Worm (Caenorhabditis elegans) whole organism, L1 larva: Measurements from ENCODE around the gene gei-14.
A peak's percentile ranks its signal among the peaks of the same experiment; 100 is the strongest.

ENCODE experiments used
- C16A3.4 ChIP-seq: fragments of 150-350 bp; optimal IDR thresholded peaks from 2 replicates; lab custom pipeline; 2014; ENCODE audit warnings: missing biosample characterization, missing genetic modification characterization
- C34B4.2 ChIP-seq: sonication (generic microtip); optimal IDR thresholded peaks from 2 replicates; lab custom pipeline; 2017; ENCODE audit warnings: mild to moderate bottlenecking, missing genetic modification characterization, missing compliant biosample characterization
- F16B12.6 ChIP-seq: fragments of 150-350 bp; optimal IDR thresholded peaks from 2 replicates; lab custom pipeline; 2014; ENCODE audit warnings: missing biosample characterization, missing genetic modification characterization
- Y116A8C.19 ChIP-seq: sonication (generic microtip); optimal IDR thresholded peaks from 2 replicates; lab custom pipeline; 2016; ENCODE audit warnings: missing compliant biosample characterization, missing genetic modification characterization, borderline replicate concordance
- aha-1 ChIP-seq: fragments of 150-350 bp; optimal IDR thresholded peaks from 2 replicates; lab custom pipeline; 2014; ENCODE audit warnings: missing biosample characterization, missing genetic modification characterization
- blmp-1 ChIP-seq: fragments of 150-350 bp; optimal IDR thresholded peaks from 2 replicates; lab custom pipeline; 2014; ENCODE audit warnings: missing biosample characterization, missing genetic modification characterization
- ceh-82 ChIP-seq, 3 experiments: fragments of 150-350 bp in 1 of 3; sonication (generic microtip) in 2 of 3; optimal IDR thresholded peaks; 2 replicates each; lab custom pipeline; 2014 to 2017; ENCODE audit warnings: missing biosample characterization in 3 of 3, missing genetic modification characterization in 3 of 3
- ceh-88 ChIP-seq: fragments of 200-800 bp; sonication (Bioruptor generic); IDR thresholded peaks from 2 replicates; pipeline ENCODE4 v1.3.6; 2022; ENCODE audit warnings: missing genetic modification characterization, missing compliant biosample characterization
- ceh-90 ChIP-seq: sonication (generic microtip); optimal IDR thresholded peaks from 2 replicates; lab custom pipeline; 2016; ENCODE audit warnings: missing genetic modification characterization, missing compliant biosample characterization
- dpl-1 ChIP-seq, 3 experiments: fragments of 150-350 bp in 2 of 3; sonication (generic microtip) in 1 of 3; optimal IDR thresholded peaks; 2 replicates each; lab custom pipeline; 2014 to 2017; ENCODE audit warnings: missing biosample characterization in 3 of 3, missing genetic modification characterization in 3 of 3, missing genetic modification reagents in 3 of 3
- efl-1 ChIP-seq, 4 experiments: fragments of 150-350 bp; optimal IDR thresholded peaks in 3 of 4; peaks in 1 of 4; 1 replicate in 1 of 4; 2 replicates in 3 of 4; lab custom pipeline; 2014; ENCODE audit warnings: missing biosample characterization in 2 of 4, missing genetic modification characterization in 2 of 4, missing genetic modification reagents in 2 of 4
- efl-3 ChIP-seq: fragments of 200-800 bp; sonication (Bioruptor generic); optimal IDR thresholded peaks from 2 replicates; lab custom pipeline; 2018; ENCODE audit warnings: mild to moderate bottlenecking, missing genetic modification characterization, missing compliant biosample characterization
- egl-13 ChIP-seq: sonication (generic microtip); optimal IDR thresholded peaks from 2 replicates; lab custom pipeline; 2016; ENCODE audit warnings: missing genotype, missing genetic modification reagents, missing genetic modification characterization, missing compliant biosample characterization
- elt-2 ChIP-seq: sonication (generic microtip); optimal IDR thresholded peaks from 2 replicates; lab custom pipeline; 2016; ENCODE audit warnings: missing genetic modification characterization, mild to moderate bottlenecking, inconsistent platforms, missing compliant biosample characterization, missing genetic modification reagents
- elt-3 ChIP-seq, 6 experiments: fragments of 150-350 bp in 1 of 6; sonication (generic microtip); optimal IDR thresholded peaks; 2 replicates each; lab custom pipeline; 2017 to 2018; ENCODE audit warnings: missing biosample characterization in 6 of 6, missing genetic modification characterization in 6 of 6, inconsistent platforms in 1 of 6
- ets-5 ChIP-seq: fragments of 200-800 bp; sonication (Bioruptor generic); IDR thresholded peaks from 2 replicates; pipeline ENCODE4 v1.3.6; 2022; ENCODE audit warnings: missing genetic modification characterization, missing compliant biosample characterization
- fos-1 ChIP-seq: fragments of 150-350 bp; optimal IDR thresholded peaks from 2 replicates; lab custom pipeline; 2014; ENCODE audit warnings: missing biosample characterization, missing genetic modification characterization
- grh-1 ChIP-seq: fragments of 200-800 bp; sonication (Bioruptor generic); IDR thresholded peaks from 2 replicates; pipeline ENCODE4 v1.3.6; 2022; ENCODE audit warnings: missing genetic modification reagents, missing genetic modification characterization, missing compliant biosample characterization
- hlh-4 ChIP-seq: sonication (generic microtip); optimal IDR thresholded peaks from 2 replicates; lab custom pipeline; 2016; ENCODE audit warnings: mild to moderate bottlenecking, missing genetic modification characterization, missing compliant biosample characterization
- hpl-2 ChIP-seq: fragments of 150-350 bp; optimal IDR thresholded peaks from 2 replicates; lab custom pipeline; 2014; ENCODE audit warnings: missing biosample characterization, missing genetic modification reagents, missing genetic modification characterization
- irx-1 ChIP-seq: sonication (generic microtip); optimal IDR thresholded peaks from 2 replicates; lab custom pipeline; 2016; ENCODE audit warnings: missing genetic modification characterization, missing compliant biosample characterization
- isw-1 ChIP-seq: fragments of 200-800 bp; sonication (Bioruptor generic); IDR thresholded peaks from 2 replicates; pipeline ENCODE4 v1.3.6; 2022; ENCODE audit warnings: missing genetic modification characterization, missing compliant biosample characterization
- lin-13 ChIP-seq: fragments of 150-350 bp; optimal IDR thresholded peaks from 2 replicates; lab custom pipeline; 2014; ENCODE audit warnings: missing biosample characterization, missing genetic modification reagents, missing genetic modification characterization
- lin-14 ChIP-seq: fragments of 200-800 bp; sonication (Bioruptor generic); optimal IDR thresholded peaks from 2 replicates; lab custom pipeline; 2018; ENCODE audit warnings: mild to moderate bottlenecking, missing genetic modification characterization, moderate library complexity, missing compliant biosample characterization
- lin-15B ChIP-seq: fragments of 150-350 bp; sonication (generic microtip); optimal IDR thresholded peaks from 3 replicates; lab custom pipeline; 2014; ENCODE audit warnings: missing biosample characterization, missing genetic modification characterization
- lin-35 ChIP-seq, 2 experiments: fragments of 150-350 bp; optimal IDR thresholded peaks; 2 replicates each; lab custom pipeline; 2014; ENCODE audit warnings: missing biosample characterization in 2 of 2, missing genetic modification characterization in 2 of 2, missing genetic modification reagents in 2 of 2
- lin-39 ChIP-seq: fragments of 150-350 bp; optimal IDR thresholded peaks from 2 replicates; lab custom pipeline; 2014; ENCODE audit warnings: missing biosample characterization, missing genetic modification reagents, missing genetic modification characterization
- lir-3 ChIP-seq: sonication (generic microtip); optimal IDR thresholded peaks from 2 replicates; lab custom pipeline; 2016; ENCODE audit warnings: mild to moderate bottlenecking, missing genetic modification characterization, moderate library complexity, missing compliant biosample characterization; ENCODE audit not compliant: poor library complexity
- lsy-2 ChIP-seq, 2 experiments: fragments of 150-350 bp; optimal IDR thresholded peaks; 2 replicates each; lab custom pipeline; 2014; ENCODE audit warnings: missing biosample characterization in 2 of 2, missing genetic modification characterization in 2 of 2
- mdl-1 ChIP-seq, 2 experiments: fragments of 150-350 bp; optimal IDR thresholded peaks; 2 replicates each; lab custom pipeline; 2014 to 2017; ENCODE audit warnings: missing biosample characterization in 2 of 2, missing genetic modification characterization in 2 of 2, inconsistent platforms in 1 of 2
- mep-1 ChIP-seq: fragments of 150-350 bp; optimal IDR thresholded peaks from 2 replicates; lab custom pipeline; 2014; ENCODE audit warnings: missing biosample characterization, missing genetic modification characterization
- nhr-20 ChIP-seq: sonication (generic microtip); optimal IDR thresholded peaks from 2 replicates; lab custom pipeline; 2016; ENCODE audit warnings: mild to moderate bottlenecking, missing genetic modification characterization, missing compliant biosample characterization
- nhr-28 ChIP-seq: fragments of 150-350 bp; optimal IDR thresholded peaks from 2 replicates; lab custom pipeline; 2014; ENCODE audit warnings: missing biosample characterization, missing genetic modification characterization
- nhr-71 ChIP-seq: sonication (generic microtip); optimal IDR thresholded peaks from 2 replicates; lab custom pipeline; 2016; ENCODE audit warnings: mild to moderate bottlenecking, missing genetic modification characterization, moderate library complexity, missing compliant biosample characterization
- nhr-76 ChIP-seq: sonication (generic microtip); optimal IDR thresholded peaks from 2 replicates; lab custom pipeline; 2017; ENCODE audit warnings: missing biosample characterization, missing genetic modification characterization
- nhr-84 ChIP-seq: sonication (generic microtip); optimal IDR thresholded peaks from 2 replicates; lab custom pipeline; 2017; ENCODE audit warnings: missing biosample characterization, missing genetic modification characterization
- nhr-85 ChIP-seq: sonication (generic microtip); peaks from one replicate; lab custom pipeline; 2016; ENCODE audit warnings: missing genetic modification characterization, inconsistent platforms, missing compliant biosample characterization
- nhr-90 ChIP-seq: sonication (generic microtip); optimal IDR thresholded peaks from 2 replicates; lab custom pipeline; 2016; ENCODE audit warnings: mild to moderate bottlenecking, missing genetic modification characterization, missing compliant biosample characterization; ENCODE audit not compliant: poor library complexity
- pax-3 ChIP-seq: fragments of 200-800 bp; sonication (Bioruptor generic); optimal IDR thresholded peaks from 2 replicates; lab custom pipeline; 2018; ENCODE audit warnings: mild to moderate bottlenecking, missing genetic modification characterization, moderate library complexity, missing compliant biosample characterization
- pqm-1 ChIP-seq: sonication (generic microtip); optimal IDR thresholded peaks from 3 replicates; lab custom pipeline; 2017; ENCODE audit warnings: missing biosample characterization, missing genetic modification characterization
- snu-23 ChIP-seq: sonication (generic microtip); optimal IDR thresholded peaks from 2 replicates; lab custom pipeline; 2016; ENCODE audit warnings: missing genetic modification characterization, missing compliant biosample characterization
- sptf-1 ChIP-seq: fragments of 150-350 bp; optimal IDR thresholded peaks from 2 replicates; lab custom pipeline; 2014; ENCODE audit warnings: missing biosample characterization, missing genetic modification characterization
- tbx-2 ChIP-seq: sonication (generic microtip); optimal IDR thresholded peaks from 2 replicates; lab custom pipeline; 2016; ENCODE audit warnings: missing genetic modification characterization, missing compliant biosample characterization
- unc-62 ChIP-seq: fragments of 150-350 bp; optimal IDR thresholded peaks from 2 replicates; lab custom pipeline; 2014; ENCODE audit warnings: missing biosample characterization, missing genetic modification reagents, missing genetic modification characterization
- ztf-11 ChIP-seq, 2 experiments: sonication (generic microtip); optimal IDR thresholded peaks; 2 replicates each; lab custom pipeline; 2016 to 2017; ENCODE audit warnings: missing genetic modification characterization in 2 of 2, missing biosample characterization in 1 of 2, missing compliant biosample characterization in 1 of 2
- ztf-4 ChIP-seq: fragments of 150-350 bp; optimal IDR thresholded peaks from 2 replicates; lab custom pipeline; 2014; ENCODE audit warnings: missing biosample characterization, missing genetic modification characterization

gei-14 gene

DNA sequence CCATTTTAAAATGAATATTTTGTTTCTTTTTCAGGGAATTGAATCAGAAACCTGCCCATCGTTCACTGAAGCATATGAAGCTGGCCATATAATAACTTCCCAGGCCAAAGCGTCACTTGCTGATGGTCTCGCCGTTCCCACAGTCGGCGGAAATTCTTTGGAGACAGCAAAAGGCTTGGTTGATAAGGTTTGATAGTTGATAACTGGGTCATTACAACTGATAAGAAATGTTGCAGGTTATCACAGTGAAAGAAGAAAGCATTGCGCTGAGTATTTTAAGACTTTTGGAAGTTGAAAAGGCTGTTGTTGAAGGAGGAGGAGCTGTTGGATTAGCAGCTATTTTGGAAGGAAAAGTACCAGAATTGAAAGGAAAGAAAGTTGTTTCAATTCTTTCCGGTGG is 9.5 kb downstream of the gei-14 start:
- TF ChIP-seq elt-3 (tag; optimal IDR thresholded peaks at IDR 0.05; lab: Kevin White, UChicago): peak in 1 of 6 experiments; percentile 17
- TF ChIP-seq lsy-2 (tag; optimal IDR thresholded peaks at IDR 0.05; lab: Kevin White, UChicago): no peak
- peak; percentile 73 for TF ChIP-seq elt-2
- TF ChIP-seq lin-14 (GFP tag; lab: Kevin White, UChicago): peak; percentile 16
- TF ChIP-seq lin-39 (tag; lab: Kevin White, UChicago): no peak
- peak; percentile 8 for TF ChIP-seq pqm-1 (tag; lab: Kevin White, UChicago)
- peak; percentile 33 for TF ChIP-seq blmp-1 (tag; lab: Kevin White, UChicago)
- no peak for TF ChIP-seq efl-1 (optimal IDR thresholded peaks at IDR 0.05; lab: Kevin White, UChicago)
- peak in 1 of 2 experiments; percentile 45 for TF ChIP-seq efl-1 (GFP tag; optimal IDR thresholded peaks at IDR 0.05 in 1 of 2; lab: Kevin White, UChicago)

DNA sequence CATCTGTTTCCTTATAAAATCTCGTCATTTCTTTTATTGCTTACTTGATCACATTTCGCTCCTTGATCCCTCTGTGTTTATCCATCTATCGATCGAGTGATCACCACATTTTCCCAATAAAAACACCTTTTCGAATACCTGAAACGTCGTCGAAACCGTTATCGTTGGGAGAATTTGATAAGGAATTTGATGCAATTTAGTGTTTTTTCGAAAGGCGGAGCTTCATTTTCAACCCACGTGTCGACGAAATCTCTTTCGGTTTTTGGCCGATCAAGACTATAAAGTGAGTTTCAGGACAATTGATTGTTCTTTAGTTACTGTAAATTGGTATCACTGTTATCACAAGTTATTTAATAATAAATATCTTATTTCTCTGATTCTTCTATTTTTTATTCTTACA is 11.4 kb downstream of the gei-14 start, which contains the start of gene srdh-1:
srdh-1 (plus strand) TSS at position 43 of the 400 bp plus-strand sequence.
- TF ChIP-seq Y116A8C.19 (tag; lab: Kevin White, UChicago): no peak
- peak in 4 of 6 experiments; percentile 40 to 71 (median 64) for TF ChIP-seq elt-3 (tag; optimal IDR thresholded peaks at IDR 0.05; lab: Kevin White, UChicago)
- no peak for TF ChIP-seq isw-1
- TF ChIP-seq nhr-85 (tag; lab: Kevin White, UChicago): peak; percentile 81
- no peak for TF ChIP-seq lir-3
- peak; percentile 33 for TF ChIP-seq nhr-20
- TF ChIP-seq pax-3 (tag; lab: Kevin White, UChicago): no peak
- peak; percentile 35 for TF ChIP-seq nhr-71 (tag; lab: Kevin White, UChicago)
- TF ChIP-seq efl-1 (optimal IDR thresholded peaks at IDR 0.05; lab: Kevin White, UChicago): no peak
- TF ChIP-seq efl-1 (GFP tag; optimal IDR thresholded peaks at IDR 0.05 in 1 of 2; lab: Kevin White, UChicago): peak in 1 of 2 experiments; percentile 51
- no peak for TF ChIP-seq ceh-88
- no peak for TF ChIP-seq ets-5 (GFP tag; lab: Robert Waterston, UW)
- TF ChIP-seq mdl-1 (tag; optimal IDR thresholded peaks at IDR 0.05; lab: Kevin White, UChicago): peak in 1 of 2 experiments; percentile 16
- TF ChIP-seq sptf-1: no peak
- peak; percentile 27 for TF ChIP-seq lin-14 (GFP tag; lab: Kevin White, UChicago)
- TF ChIP-seq blmp-1 (tag; lab: Kevin White, UChicago): peak; percentile 46
- TF ChIP-seq elt-2: no peak

DNA sequence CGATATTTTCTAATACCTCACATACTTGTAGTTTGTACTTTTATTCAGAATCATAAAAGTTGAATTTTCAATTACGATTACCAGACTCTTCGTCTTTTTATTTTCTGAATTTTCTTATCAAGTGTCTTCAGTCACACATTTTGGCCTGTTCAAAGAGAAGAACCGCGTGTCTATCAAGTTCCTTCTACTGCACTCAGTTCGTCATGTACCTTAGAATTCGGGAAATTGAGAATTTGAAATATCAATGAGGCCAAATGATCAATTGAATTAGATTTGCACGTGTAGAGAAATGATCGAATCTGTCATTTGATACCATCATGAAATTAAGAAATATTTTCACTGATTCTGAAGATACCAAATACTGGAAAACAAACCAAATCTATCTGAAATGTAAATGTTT is 12.5 kb downstream of the gei-14 start:
- TF ChIP-seq hpl-2 (GFP tag; lab: Kevin White, UChicago) (no peak), mdl-1 (tag; optimal IDR thresholded peaks at IDR 0.05; lab: Kevin White, UChicago) (peak in 1 of 2 experiments; percentile 33), grh-1 (GFP tag; lab: Robert Waterston, UW) (0 out of 2 replicates have a peak, but pooled peaks have one; percentile 33), F16B12.6 (tag; lab: Kevin White, UChicago) (no peak), C34B4.2 (tag; lab: Kevin White, UChicago) (no peak), irx-1 (no peak), ceh-82 (tag; optimal IDR thresholded peaks at IDR 0.05; lab: Kevin White, UChicago) (no peak), nhr-84 (tag; lab: Kevin White, UChicago) (no peak), lin-35 (GFP tag; optimal IDR thresholded peaks at IDR 0.05; lab: Kevin White, UChicago) (peak in 1 of 2 experiments; percentile 13), pax-3 (tag; lab: Kevin White, UChicago) (no peak), ztf-11 (tag; optimal IDR thresholded peaks at IDR 0.05; lab: Kevin White, UChicago) (no peak), nhr-90 (peak; percentile 15), C16A3.4 (tag; lab: Kevin White, UChicago) (no peak), nhr-28 (tag; lab: Kevin White, UChicago) (no peak), lin-13 (GFP tag; lab: Kevin White, UChicago) (no peak), efl-1 (optimal IDR thresholded peaks at IDR 0.05; lab: Kevin White, UChicago) (no peak), efl-1 (GFP tag; optimal IDR thresholded peaks at IDR 0.05 in 1 of 2; lab: Kevin White, UChicago) (peak in 1 of 2 experiments; percentile 84), dpl-1 (GFP tag; optimal IDR thresholded peaks at IDR 0.05; lab: Kevin White, UChicago) (no peak), snu-23 (no peak), ztf-4 (tag; lab: Kevin White, UChicago) (no peak), aha-1 (tag; lab: Kevin White, UChicago) (no peak), elt-3 (tag; optimal IDR thresholded peaks at IDR 0.05; lab: Kevin White, UChicago) (peak in 1 of 6 experiments; percentile 52), nhr-85 (tag; lab: Kevin White, UChicago) (peak; percentile 86), efl-3 (no peak), lin-15B (tag; lab: Kevin White, UChicago) (no peak), unc-62 (no peak), nhr-76 (tag; lab: Kevin White, UChicago) (no peak), blmp-1 (tag; lab: Kevin White, UChicago) (peak; percentile 63), Y116A8C.19 (tag; lab: Kevin White, UChicago) (no peak), nhr-20 (peak; percentile 64), tbx-2 (tag; lab: Kevin White, UChicago) (peak; percentile 31), nhr-71 (tag; lab: Kevin White, UChicago) (peak; percentile 50), mep-1 (tag; lab: Kevin White, UChicago) (no peak), fos-1 (tag; lab: Kevin White, UChicago) (no peak), ceh-90 (no peak), egl-13 (tag; lab: Kevin White, UChicago) (no peak), hlh-4 (no peak)
